Worm (Caenorhabditis elegans) whole organism, young adult: ENCODE measurements around the gene C07A9.13.

ENCODE experiments used
- B0035.1 ChIP-seq: sonication (generic microtip); optimal IDR thresholded peaks from 2 replicates; lab custom pipeline; 2016; ENCODE audit warnings: missing genetic modification characterization, mild to moderate bottlenecking, missing compliant biosample characterization, missing genotype, missing genetic modification reagents
- F55B11.4 ChIP-seq: sonication (generic microtip); optimal IDR thresholded peaks from 2 replicates; lab custom pipeline; 2016; ENCODE audit warnings: missing compliant biosample characterization, missing genetic modification characterization, borderline replicate concordance; ENCODE audit not compliant: insufficient read depth
- K12H6.12 ChIP-seq: fragments of 200-800 bp; sonication (Bioruptor generic); optimal IDR thresholded peaks from 2 replicates; lab custom pipeline; 2018; ENCODE audit warnings: mild to moderate bottlenecking, missing genetic modification characterization, missing compliant biosample characterization
- ama-1 ChIP-seq, 3 experiments: fragments of 150-350 bp in 1 of 3; sonication (generic microtip) in 2 of 3; optimal IDR thresholded peaks; 2 replicates each; lab custom pipeline; 2014 to 2018; ENCODE audit warnings: missing biosample characterization in 2 of 3, missing genetic modification characterization in 2 of 3, missing genetic modification reagents in 2 of 3
- cebp-1 ChIP-seq, 2 experiments: fragments of 200-800 bp in 1 of 2; sonication (Bioruptor generic) in 1 of 2; sonication (generic microtip) in 1 of 2; IDR thresholded peaks in 1 of 2; optimal IDR thresholded peaks in 1 of 2; 2 replicates each; pipeline versions ENCODE4 v1.3.6 to Lab custom; 2017 to 2022; ENCODE audit warnings: missing compliant biosample characterization in 2 of 2, missing genetic modification characterization in 2 of 2, mild to moderate bottlenecking in 1 of 2, missing genetic modification reagents in 1 of 2, moderate library complexity in 1 of 2
- cebp-2 ChIP-seq: fragments of 200-800 bp; sonication (Bioruptor generic); IDR thresholded peaks from 2 replicates; pipeline ENCODE4 v1.3.6; 2022; ENCODE audit warnings: missing genetic modification characterization, missing compliant biosample characterization
- dox-1 ChIP-seq: fragments of 200-800 bp; sonication (Bioruptor generic); IDR thresholded peaks from 2 replicates; pipeline ENCODE4 v1.3.6; 2022; ENCODE audit warnings: missing genetic modification reagents, missing genetic modification characterization, missing compliant biosample characterization
- let-607 ChIP-seq, 2 experiments: fragments of 200-800 bp in 1 of 2; sonication (Bioruptor generic) in 1 of 2; sonication (generic microtip) in 1 of 2; optimal IDR thresholded peaks; 2 replicates each; lab custom pipeline; 2016 to 2018; ENCODE audit warnings: mild to moderate bottlenecking in 2 of 2, missing compliant biosample characterization in 2 of 2, missing genetic modification characterization in 2 of 2, moderate library complexity in 2 of 2, missing genotype in 1 of 2
- madf-10 ChIP-seq: sonication (generic microtip); optimal IDR thresholded peaks from 2 replicates; lab custom pipeline; 2016; ENCODE audit warnings: mild to moderate bottlenecking, missing genetic modification characterization, missing compliant biosample characterization
- nhr-179 ChIP-seq: sonication (generic microtip); optimal IDR thresholded peaks from 2 replicates; lab custom pipeline; 2016; ENCODE audit warnings: mild to moderate bottlenecking, missing genetic modification characterization, missing compliant biosample characterization
- nhr-80 ChIP-seq: sonication (generic microtip); optimal IDR thresholded peaks from 2 replicates; lab custom pipeline; 2016; ENCODE audit warnings: missing genetic modification characterization, missing compliant biosample characterization
- snpc-1.1 ChIP-seq: sonication (generic microtip); optimal IDR thresholded peaks from 2 replicates; lab custom pipeline; 2017; ENCODE audit warnings: missing genetic modification characterization, mild to moderate bottlenecking, missing compliant biosample characterization, antibody characterized with exemption, moderate library complexity, missing genotype, missing genetic modification reagents; ENCODE audit not compliant: insufficient read depth
- snpc-4 ChIP-seq, 5 experiments: fragments of 150-350 bp in 1 of 5; sonication (generic microtip) in 4 of 5; optimal IDR thresholded peaks; 2 replicates each; lab custom pipeline; 2014 to 2018; ENCODE audit warnings: missing genetic modification characterization in 5 of 5, missing biosample characterization in 3 of 5, antibody characterized with exemption in 2 of 5, mild to moderate bottlenecking in 2 of 5, missing compliant biosample characterization in 2 of 5, missing genotype in 2 of 5, moderate library complexity in 2 of 5, missing genetic modification reagents in 1 of 5

ce11 chrIII:9711163-9711562 is 30.1 kb upstream of the C07A9.13 start:
- no peak for TF ChIP-seq nhr-80
- TF ChIP-seq snpc-4 (GFP tag; optimal IDR thresholded peaks at IDR 0.05; lab: Kevin White, UChicago): no peak
- TF ChIP-seq snpc-4 (tag; optimal IDR thresholded peaks at IDR 0.05; lab: Kevin White, UChicago): no peak
- no peak for TF ChIP-seq dox-1 (GFP tag; lab: Robert Waterston, UW)
- TF ChIP-seq ama-1 (optimal IDR thresholded peaks at IDR 0.05; lab: Kevin White, UChicago): no peak
- no peak for TF ChIP-seq ama-1 (GFP tag; optimal IDR thresholded peaks at IDR 0.05; lab: Kevin White, UChicago)
- no peak for TF ChIP-seq B0035.1
- no peak for TF ChIP-seq cebp-1 (GFP tag; IDR thresholded peaks at IDR 0.05; lab: Robert Waterston, UW)
- no peak for TF ChIP-seq cebp-1 (tag; optimal IDR thresholded peaks at IDR 0.05; lab: Kevin White, UChicago)
- TF ChIP-seq cebp-2: no peak
- no peak for TF ChIP-seq nhr-179 (tag; lab: Kevin White, UChicago)
- TF ChIP-seq let-607 (tag; optimal IDR thresholded peaks at IDR 0.05; lab: Kevin White, UChicago): no peak
- TF ChIP-seq madf-10 (tag; lab: Kevin White, UChicago): no peak
- TF ChIP-seq snpc-1.1 (tag; lab: Kevin White, UChicago): no peak
- no peak for TF ChIP-seq F55B11.4
- TF ChIP-seq K12H6.12 (tag; lab: Kevin White, UChicago): no peak
